Worm (Caenorhabditis elegans): ENCODE measurements around the gene Y10G11A.1.

- TF ChIP-seq W03F9.2 (tag; optimal IDR thresholded peaks at IDR 0.05) (no peak), him-1 (tag; optimal IDR thresholded peaks at IDR 0.05) (no peak), dao-5 (tag; optimal IDR thresholded peaks at IDR 0.05) (no peak)
Observed at ce11 chrIV:16380278-16380677, 44.2 kb upstream of the Y10G11A.1 start.
